Worm (Caenorhabditis elegans) whole organism, young adult: Measurements from ENCODE around the gene ins-16.

Source experiments
- B0019.2 ChIP-seq: fragments of 200-800 bp; sonication (Bioruptor generic); conservative IDR thresholded peaks from 2 replicates; pipeline ENCODE4 v1.3.6; 2022; ENCODE audit warnings: missing genetic modification reagents, missing genetic modification characterization, missing compliant biosample characterization
- F33H1.4 ChIP-seq: fragments of 200-800 bp; sonication (Bioruptor generic); IDR thresholded peaks from 2 replicates; pipeline ENCODE4 v1.3.6; 2022; ENCODE audit warnings: missing genetic modification reagents, missing genetic modification characterization, missing compliant biosample characterization
- F52B5.7 ChIP-seq: sonication (generic microtip); optimal IDR thresholded peaks from 2 replicates; lab custom pipeline; 2016; ENCODE audit warnings: mild to moderate bottlenecking, missing genetic modification characterization, missing compliant biosample characterization
- K11D2.4 ChIP-seq: fragments of 200-800 bp; sonication (Bioruptor generic); IDR thresholded peaks from 2 replicates; pipeline ENCODE4 v1.3.6; 2022; ENCODE audit warnings: missing genetic modification reagents, missing genetic modification characterization, missing compliant biosample characterization
- Y53F4B.3 ChIP-seq: fragments of 200-800 bp; sonication (Bioruptor generic); IDR thresholded peaks from 2 replicates; pipeline ENCODE4 v1.3.6; 2022; ENCODE audit warnings: missing genetic modification reagents, missing genetic modification characterization, missing compliant biosample characterization
- Y95B8A.8 ChIP-seq: fragments of 200-800 bp; sonication (Bioruptor generic); IDR thresholded peaks from 2 replicates; pipeline ENCODE4 v1.3.6; 2022; ENCODE audit warnings: missing genetic modification reagents, missing genetic modification characterization, missing compliant biosample characterization
- ZK185.1 ChIP-seq: sonication (generic microtip); optimal IDR thresholded peaks from 2 replicates; lab custom pipeline; 2016; ENCODE audit warnings: mild to moderate bottlenecking, missing genetic modification characterization, missing compliant biosample characterization; ENCODE audit not compliant: poor library complexity, severe bottlenecking
- ama-1 ChIP-seq, 3 experiments: fragments of 150-350 bp in 1 of 3; sonication (generic microtip) in 2 of 3; optimal IDR thresholded peaks; 2 replicates each; lab custom pipeline; 2014 to 2018; ENCODE audit warnings: missing biosample characterization in 2 of 3, missing genetic modification characterization in 2 of 3, missing genetic modification reagents in 2 of 3
- aptf-3 ChIP-seq: fragments of 200-800 bp; sonication (Bioruptor generic); IDR thresholded peaks from 2 replicates; pipeline ENCODE4 v1.3.6; 2022; ENCODE audit warnings: missing genetic modification characterization, missing compliant biosample characterization
- athp-1 ChIP-seq: sonication (generic microtip); optimal IDR thresholded peaks from 2 replicates; lab custom pipeline; 2017; ENCODE audit warnings: mild to moderate bottlenecking, missing genetic modification characterization, missing compliant biosample characterization
- attf-3 ChIP-seq: fragments of 200-800 bp; sonication (Bioruptor generic); conservative IDR thresholded peaks from 2 replicates; pipeline ENCODE4 v1.3.6; 2022; ENCODE audit warnings: missing genetic modification reagents, missing genetic modification characterization, missing compliant biosample characterization
- attf-6 ChIP-seq: fragments of 200-800 bp; sonication (Bioruptor generic); IDR thresholded peaks from 2 replicates; pipeline ENCODE4 v1.3.6; 2022; ENCODE audit warnings: missing genetic modification reagents, missing genetic modification characterization, missing compliant biosample characterization
- bed-2 ChIP-seq: fragments of 200-800 bp; sonication (Bioruptor generic); IDR thresholded peaks from 2 replicates; pipeline ENCODE4 v1.3.6; 2022; ENCODE audit warnings: missing genetic modification reagents, missing genetic modification characterization, missing compliant biosample characterization
- ccch-3 ChIP-seq: fragments of 200-800 bp; sonication (Bioruptor generic); optimal IDR thresholded peaks from 2 replicates; lab custom pipeline; 2018; ENCODE audit warnings: mild to moderate bottlenecking, missing genetic modification characterization, missing compliant biosample characterization
- ceh-100 ChIP-seq: fragments of 200-800 bp; sonication (Bioruptor generic); IDR thresholded peaks from 2 replicates; pipeline ENCODE4 v1.3.6; 2022; ENCODE audit warnings: missing genetic modification reagents, missing genetic modification characterization, missing compliant biosample characterization
- ceh-40 ChIP-seq: fragments of 200-800 bp; sonication (Bioruptor generic); IDR thresholded peaks from 2 replicates; pipeline ENCODE4 v1.3.6; 2022; ENCODE audit warnings: missing genetic modification characterization, missing compliant biosample characterization
- ceh-91 ChIP-seq: fragments of 200-800 bp; sonication (Bioruptor generic); IDR thresholded peaks from 2 replicates; pipeline ENCODE4 v1.3.6; 2022; ENCODE audit warnings: missing genetic modification reagents, missing genetic modification characterization, missing compliant biosample characterization
- die-1 ChIP-seq: sonication (generic microtip); optimal IDR thresholded peaks from 2 replicates; lab custom pipeline; 2016; ENCODE audit warnings: missing genotype, mild to moderate bottlenecking, missing genetic modification characterization, missing compliant biosample characterization
- efl-1 ChIP-seq: fragments of 150-350 bp; optimal IDR thresholded peaks from 2 replicates; lab custom pipeline; 2014; ENCODE audit warnings: missing biosample characterization, missing genetic modification reagents, missing genetic modification characterization
- egl-44 ChIP-seq: fragments of 200-800 bp; sonication (Bioruptor generic); IDR thresholded peaks from 2 replicates; pipeline ENCODE4 v1.3.6; 2022; ENCODE audit warnings: missing genetic modification reagents, missing genetic modification characterization, missing compliant biosample characterization
- ekl-4 ChIP-seq: fragments of 200-800 bp; sonication (Bioruptor generic); IDR thresholded peaks from 2 replicates; pipeline ENCODE4 v1.3.6; 2022; ENCODE audit warnings: missing genetic modification reagents, missing genetic modification characterization, missing compliant biosample characterization
- hmg-20 ChIP-seq: fragments of 200-800 bp; sonication (Bioruptor generic); IDR thresholded peaks from 2 replicates; pipeline ENCODE4 v1.3.6; 2022; ENCODE audit warnings: missing genetic modification reagents, missing genetic modification characterization, missing compliant biosample characterization
- lin-26 ChIP-seq: fragments of 200-800 bp; sonication (Bioruptor generic); IDR thresholded peaks from 2 replicates; pipeline ENCODE4 v1.3.6; 2022; ENCODE audit warnings: missing genetic modification reagents, missing genetic modification characterization, missing compliant biosample characterization
- lin-35 ChIP-seq, 3 experiments: fragments of 150-350 bp in 2 of 3; sonication (generic microtip) in 1 of 3; optimal IDR thresholded peaks; 2 replicates each; lab custom pipeline; 2014 to 2018; ENCODE audit warnings: missing biosample characterization in 3 of 3, missing genetic modification characterization in 3 of 3, missing genetic modification reagents in 3 of 3
- lsy-27 ChIP-seq: sonication (generic microtip); optimal IDR thresholded peaks from 2 replicates; lab custom pipeline; 2017; ENCODE audit warnings: missing genetic modification characterization, mild to moderate bottlenecking, missing compliant biosample characterization, antibody characterized with exemption, missing genotype, borderline replicate concordance; ENCODE audit not compliant: insufficient read depth
- madf-3 ChIP-seq: fragments of 200-800 bp; sonication (Bioruptor generic); IDR thresholded peaks from 2 replicates; pipeline ENCODE4 v1.3.6; 2022; ENCODE audit warnings: missing genetic modification reagents, missing genetic modification characterization, missing compliant biosample characterization
- madf-8 ChIP-seq: fragments of 200-800 bp; sonication (Bioruptor generic); conservative IDR thresholded peaks from 2 replicates; pipeline ENCODE4 v1.3.6; 2022; ENCODE audit warnings: missing genetic modification reagents, missing genetic modification characterization, missing compliant biosample characterization
- mes-4 ChIP-seq: sonication (generic microtip); optimal IDR thresholded peaks from 2 replicates; lab custom pipeline; 2016; ENCODE audit warnings: missing genotype, missing genetic modification characterization, missing compliant biosample characterization
- nfyb-1 ChIP-seq: fragments of 200-800 bp; sonication (Bioruptor generic); IDR thresholded peaks from 2 replicates; pipeline ENCODE4 v1.3.6; 2022; ENCODE audit warnings: missing genetic modification reagents, missing genetic modification characterization, missing compliant biosample characterization
- rec-8 ChIP-seq, 2 experiments: sonication (generic microtip); optimal IDR thresholded peaks; 2 replicates each; lab custom pipeline; 2016; ENCODE audit warnings: mild to moderate bottlenecking in 2 of 2, missing genetic modification characterization in 2 of 2, missing genetic modification reagents in 2 of 2, missing genotype in 2 of 2, missing biosample characterization in 1 of 2, missing compliant biosample characterization in 1 of 2, moderate library complexity in 1 of 2
- snpc-3.4 ChIP-seq: sonication (generic microtip); optimal IDR thresholded peaks from 2 replicates; lab custom pipeline; 2017; ENCODE audit warnings: missing genetic modification characterization, mild to moderate bottlenecking, missing compliant biosample characterization, antibody characterized with exemption, moderate library complexity, missing genotype, missing genetic modification reagents
- snpc-4 ChIP-seq, 5 experiments: fragments of 150-350 bp in 1 of 5; sonication (generic microtip) in 4 of 5; optimal IDR thresholded peaks; 2 replicates each; lab custom pipeline; 2014 to 2018; ENCODE audit warnings: missing genetic modification characterization in 5 of 5, missing biosample characterization in 3 of 5, antibody characterized with exemption in 2 of 5, mild to moderate bottlenecking in 2 of 5, missing compliant biosample characterization in 2 of 5, missing genotype in 2 of 5, moderate library complexity in 2 of 5, missing genetic modification reagents in 1 of 5
- somi-1 ChIP-seq: fragments of 200-800 bp; sonication (Bioruptor generic); optimal IDR thresholded peaks from 2 replicates; lab custom pipeline; 2018; ENCODE audit warnings: mild to moderate bottlenecking, missing genetic modification characterization, missing compliant biosample characterization
- xnd-1 ChIP-seq: sonication (generic microtip); optimal IDR thresholded peaks from 2 replicates; lab custom pipeline; 2016; ENCODE audit warnings: missing genotype, missing genetic modification reagents, missing genetic modification characterization, missing compliant biosample characterization
- ztf-22 ChIP-seq: fragments of 200-800 bp; sonication (Bioruptor generic); optimal IDR thresholded peaks from 2 replicates; lab custom pipeline; 2018; ENCODE audit warnings: mild to moderate bottlenecking, missing genetic modification characterization, moderate library complexity, missing compliant biosample characterization
- ztf-28 ChIP-seq: fragments of 200-800 bp; sonication (Bioruptor generic); IDR thresholded peaks from 2 replicates; pipeline ENCODE4 v1.3.6; 2022; ENCODE audit warnings: missing genetic modification reagents, missing genetic modification characterization, missing compliant biosample characterization
- ztf-6 ChIP-seq: fragments of 200-800 bp; sonication (Bioruptor generic); IDR thresholded peaks from 2 replicates; pipeline ENCODE4 v1.3.6; 2022; ENCODE audit warnings: missing genetic modification reagents, missing genetic modification characterization, missing compliant biosample characterization

The ins-16 gene

ce11 chrIII:2030776-2031565, 29.8 kb downstream of the ins-16 start (continued):
- TF ChIP-seq rec-8 (tag; optimal IDR thresholded peaks at IDR 0.05; lab: Kevin White, UChicago) (peak in 1 of 2 experiments; percentile 37), ztf-6 (GFP tag; lab: Robert Waterston, UW) (no peak), nfyb-1 (peak; percentile 34; the same call in 1 of the 2 replicates), B0019.2 (GFP tag; lab: Robert Waterston, UW) (no peak), xnd-1 (tag; lab: Kevin White, UChicago) (no peak), somi-1 (GFP tag; lab: Kevin White, UChicago) (no peak), hmg-20 (GFP tag; lab: Robert Waterston, UW) (no peak), ZK185.1 (tag; lab: Kevin White, UChicago) (peak; percentile 36), F33H1.4 (GFP tag; lab: Robert Waterston, UW) (peak; percentile 10; the same call in 1 of the 2 replicates), mes-4 (tag; lab: Kevin White, UChicago) (peak; percentile 57), efl-1 (GFP tag; lab: Kevin White, UChicago) (peak; percentile 44), Y53F4B.3 (GFP tag; lab: Robert Waterston, UW) (no peak), die-1 (tag; lab: Kevin White, UChicago) (peak; percentile 73), Y95B8A.8 (GFP tag; lab: Robert Waterston, UW) (0 out of 2 replicates have a peak, but pooled peaks have one; percentile 39), ceh-91 (GFP tag; lab: Robert Waterston, UW) (peak; percentile 14; the same call in 1 of the 2 replicates), ekl-4 (GFP tag; lab: Robert Waterston, UW) (no peak), lin-26 (GFP tag; lab: Robert Waterston, UW) (peak; percentile 94), snpc-3.4 (tag; lab: Kevin White, UChicago) (peak; percentile 42), madf-8 (GFP tag; lab: Robert Waterston, UW) (no peak), ccch-3 (GFP tag; lab: Kevin White, UChicago) (no peak), ceh-40 (0 out of 2 replicates have a peak, but pooled peaks have one; percentile 54), ama-1 (optimal IDR thresholded peaks at IDR 0.05; lab: Kevin White, UChicago) (no peak), ama-1 (GFP tag; optimal IDR thresholded peaks at IDR 0.05; lab: Kevin White, UChicago) (peak; percentile 79 to 82), athp-1 (tag; lab: Kevin White, UChicago) (no peak), ceh-100 (GFP tag; lab: Robert Waterston, UW) (0 out of 2 replicates have a peak, but pooled peaks have one; percentile 37), K11D2.4 (GFP tag; lab: Robert Waterston, UW) (0 out of 2 replicates have a peak, but pooled peaks have one; percentile 10), aptf-3 (no peak), lin-35 (GFP tag; optimal IDR thresholded peaks at IDR 0.05; lab: Kevin White, UChicago) (peak in 1 of 3 experiments; percentile 46), lsy-27 (tag; lab: Kevin White, UChicago) (peak; percentile 16), ztf-22 (no peak), attf-6 (GFP tag; lab: Robert Waterston, UW) (0 out of 2 replicates have a peak, but pooled peaks have one; percentile 33)

ce11 chrIII:2027517-2027916, 33.2 kb downstream of the ins-16 start:
- TF ChIP-seq ztf-28 (GFP tag; lab: Robert Waterston, UW) (no peak), attf-3 (GFP tag; lab: Robert Waterston, UW) (no peak), bed-2 (GFP tag; lab: Robert Waterston, UW) (no peak), madf-3 (GFP tag; lab: Robert Waterston, UW) (no peak), egl-44 (GFP tag; lab: Robert Waterston, UW) (no peak), F52B5.7 (no peak), ceh-40 (no peak), lin-35 (GFP tag; optimal IDR thresholded peaks at IDR 0.05; lab: Kevin White, UChicago) (no peak), attf-6 (GFP tag; lab: Robert Waterston, UW) (no peak), snpc-4 (GFP tag; optimal IDR thresholded peaks at IDR 0.05; lab: Kevin White, UChicago) (no peak), snpc-4 (tag; optimal IDR thresholded peaks at IDR 0.05; lab: Kevin White, UChicago) (no peak)
- TF ChIP-seq, all 124 proteins: peak for 0
